Fruit fly (Drosophila melanogaster): ENCODE results near the gene comm2.

Gene comm2

DNA sequence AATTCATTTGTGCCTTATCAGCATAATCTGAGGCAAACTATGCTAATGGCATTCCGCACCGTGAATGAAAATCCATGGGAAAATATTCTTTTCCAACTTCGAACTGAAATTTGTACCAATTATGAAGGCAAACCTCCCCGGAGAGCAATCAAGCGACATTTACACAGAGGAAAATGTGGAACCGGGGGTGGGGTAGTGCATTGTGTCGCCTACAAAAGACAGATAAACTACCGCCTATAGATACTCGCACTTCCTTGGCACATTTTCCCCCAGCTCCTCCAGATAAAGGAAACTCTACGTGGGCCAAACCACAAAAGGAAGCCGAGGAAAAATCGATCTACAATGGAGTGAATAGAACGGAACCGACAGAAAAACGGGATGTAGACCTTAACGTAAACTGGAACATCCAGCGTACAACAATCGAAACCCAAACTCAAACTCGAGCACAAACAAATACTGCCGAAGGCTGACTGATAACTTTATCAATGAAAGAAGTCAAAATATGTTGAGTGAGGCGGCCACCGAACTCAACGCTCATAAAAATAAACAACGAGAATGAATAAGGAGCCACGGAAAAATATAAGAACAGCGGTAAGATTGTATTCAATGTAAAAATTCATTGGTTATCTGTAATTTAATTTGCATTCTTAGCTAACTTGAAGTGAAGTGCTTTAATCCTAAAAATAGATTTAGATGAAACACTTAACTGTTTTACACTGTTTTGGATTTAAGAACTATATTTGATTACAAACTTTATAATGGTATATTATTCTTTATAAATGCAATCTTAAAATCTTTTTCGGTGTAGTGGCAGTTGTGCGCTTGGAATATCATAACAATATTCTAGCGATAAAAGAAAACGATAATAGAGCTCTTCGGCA lies 8.7 kb downstream of the comm2 start (continued):
- TF ChIP-seq eve (GFP tag; optimal IDR thresholded peaks at IDR 0.05) (no peak), HLH4C (GFP tag; IDR thresholded peaks at IDR 0.05; ENCODE audit: partially characterized antibody) (no peak), sqz (GFP tag; optimal IDR thresholded peaks at IDR 0.05) (no peak), psq (GFP tag; optimal IDR thresholded peaks at IDR 0.05) (no peak), CG10979 (tag; optimal IDR thresholded peaks at IDR 0.05) (peak; percentile 86), CG6683 (GFP tag; optimal IDR thresholded peaks at IDR 0.05) (no peak), Dref (GFP tag; IDR thresholded peaks at IDR 0.05) (no peak), Stat92E (GFP tag; optimal IDR thresholded peaks at IDR 0.05) (no peak), da (GFP tag; optimal IDR thresholded peaks at IDR 0.05) (no peak), ken (GFP tag; IDR thresholded peaks at IDR 0.05) (0 out of 3 replicates have a peak, but pooled peaks have one; percentile 7), CG7372 (GFP tag; IDR thresholded peaks at IDR 0.05) (no peak), HLHmδ (GFP tag; optimal IDR thresholded peaks at IDR 0.05) (no peak), Deaf1 (tag; optimal IDR thresholded peaks at IDR 0.05) (peak; percentile 26), NFAT (GFP tag; IDR thresholded peaks at IDR 0.05) (no peak), CG7556 (GFP tag; optimal IDR thresholded peaks at IDR 0.05) (peak; percentile 65), CG9932 (GFP tag; IDR thresholded peaks at IDR 0.05) (peak; percentile 54), CG5180 (GFP tag; optimal IDR thresholded peaks at IDR 0.05) (no peak), onecut (GFP tag; IDR thresholded peaks at IDR 0.05) (no peak), CG18011 (GFP tag; optimal IDR thresholded peaks at IDR 0.05) (no peak), CG6272 (GFP tag; IDR thresholded peaks at IDR 0.05) (no peak), Rx (GFP tag; IDR thresholded peaks at IDR 0.05) (no peak), CG8765 (GFP tag; IDR thresholded peaks at IDR 0.05) (no peak), tll (GFP tag; optimal IDR thresholded peaks at IDR 0.05) (peak in 1 of 2 experiments; percentile 47), CG12219 (GFP tag; optimal IDR thresholded peaks at IDR 0.05) (no peak), CG6654 (GFP tag; optimal IDR thresholded peaks at IDR 0.05) (peak; percentile 19), CG7357 (GFP tag; IDR thresholded peaks at IDR 0.05) (no peak), sug (tag; optimal IDR thresholded peaks at IDR 0.05) (peak; percentile 79), exex (tag; optimal IDR thresholded peaks at IDR 0.05) (peak; percentile 56), Dip2 (GFP tag; IDR thresholded peaks at IDR 0.05) (no peak), grn (GFP tag; optimal IDR thresholded peaks at IDR 0.05) (no peak), Sry-β (GFP tag; optimal IDR thresholded peaks at IDR 0.05) (no peak), Side (GFP tag; optimal IDR thresholded peaks at IDR 0.05) (peak; percentile 42), repo (GFP tag; optimal IDR thresholded peaks at IDR 0.05) (peak; percentile 3), CG4730 (GFP tag; IDR thresholded peaks at IDR 0.05) (no peak), CG6765 (GFP tag; optimal IDR thresholded peaks at IDR 0.05) (no peak), Ets65A (GFP tag) (no peak), B-H2 (GFP tag; optimal IDR thresholded peaks at IDR 0.05) (no peak), CG7271 (tag; optimal IDR thresholded peaks at IDR 0.05) (no peak), nom (GFP tag; optimal IDR thresholded peaks at IDR 0.05) (no peak), hbn (GFP tag; IDR thresholded peaks at IDR 0.05; ENCODE audit: partially characterized antibody) (no peak), org-1 (GFP tag; optimal IDR thresholded peaks at IDR 0.05) (peak; percentile 35), Nf-YC (tag; optimal IDR thresholded peaks at IDR 0.05) (no peak), Awh (GFP tag; IDR thresholded peaks at IDR 0.05) (no peak), NK7.1 (GFP tag; optimal IDR thresholded peaks at IDR 0.05) (peak; percentile 41), CG3726 (GFP tag; IDR thresholded peaks at IDR 0.05) (no peak), gt (GFP tag; IDR thresholded peaks at IDR 0.05) (no peak), luna (GFP tag; optimal IDR thresholded peaks at IDR 0.05) (no peak), CG31388 (GFP tag; optimal IDR thresholded peaks at IDR 0.05) (no peak), CG15601 (tag; optimal IDR thresholded peaks at IDR 0.05) (peak; percentile 6)
